Fruit fly (Drosophila melanogaster) whole organism, pupa: ENCODE data around the gene Jon99Fi.

Experiments used
- CG10348 ChIP-seq: fragments of 200-800 bp; sonication (Bioruptor generic); IDR thresholded peaks from 2 replicates; pipeline ENCODE4 v1.3.6; 2022; ENCODE audit warnings: missing biosample characterization, missing genetic modification characterization
- CG12605 ChIP-seq: fragments of 200-800 bp; sonication (Bioruptor generic); IDR thresholded peaks from 2 replicates; pipeline ENCODE4 v1.3.6; 2022; ENCODE audit warnings: missing biosample characterization, missing genetic modification characterization
- CG13204 ChIP-seq: fragments of 200-800 bp; sonication (Bioruptor generic); optimal IDR thresholded peaks from 2 replicates; lab custom pipeline; 2018; ENCODE audit warnings: missing biosample characterization, mild to moderate bottlenecking, missing genetic modification characterization, moderate library complexity
- CG14655 ChIP-seq: fragments of 200-800 bp; sonication (Bioruptor generic); optimal IDR thresholded peaks from 3 replicates; lab custom pipeline; 2017; ENCODE audit warnings: mild to moderate bottlenecking, missing biosample characterization, missing genetic modification reagents, missing genetic modification characterization
- CG15710 ChIP-seq: fragments of 200-800 bp; sonication (Bioruptor generic); optimal IDR thresholded peaks from 2 replicates; lab custom pipeline; 2018; ENCODE audit warnings: missing biosample characterization, mild to moderate bottlenecking, missing genetic modification characterization, moderate library complexity
- CG17806 ChIP-seq: fragments of 200-800 bp; sonication (Bioruptor generic); optimal IDR thresholded peaks from 2 replicates; lab custom pipeline; 2018; ENCODE audit warnings: missing biosample characterization, mild to moderate bottlenecking, missing genetic modification characterization, moderate library complexity
- CG32121 ChIP-seq: fragments of 200-800 bp; sonication (Bioruptor generic); IDR thresholded peaks from 2 replicates; pipeline ENCODE4 v1.3.6; 2022; ENCODE audit warnings: missing biosample characterization, missing genetic modification characterization
- CG34367 ChIP-seq: fragments of 200-800 bp; sonication (Bioruptor generic); optimal IDR thresholded peaks from 2 replicates; lab custom pipeline; 2018; ENCODE audit warnings: missing biosample characterization, mild to moderate bottlenecking, missing genetic modification characterization
- CG4496 ChIP-seq: fragments of 200-800 bp; sonication (Bioruptor generic); IDR thresholded peaks from 3 replicates; pipeline ENCODE4 v1.3.6; 2022; ENCODE audit warnings: missing biosample characterization, missing genetic modification characterization
- CG8159 ChIP-seq: fragments of 200-800 bp; sonication (Bioruptor generic); optimal IDR thresholded peaks from 3 replicates; lab custom pipeline; 2018; ENCODE audit warnings: missing biosample characterization, mild to moderate bottlenecking, missing genetic modification characterization, moderate library complexity
- CG8301 ChIP-seq: fragments of 200-800 bp; sonication (Bioruptor generic); optimal IDR thresholded peaks from 2 replicates; lab custom pipeline; 2018; ENCODE audit warnings: missing biosample characterization, mild to moderate bottlenecking, missing genetic modification characterization
- CG9948 ChIP-seq: fragments of 200-800 bp; sonication (Bioruptor generic); optimal IDR thresholded peaks from 2 replicates; lab custom pipeline; 2018; ENCODE audit warnings: missing biosample characterization, mild to moderate bottlenecking, missing genetic modification characterization, moderate library complexity
- D1 ChIP-seq: fragments of 200-800 bp; sonication (Bioruptor generic); optimal IDR thresholded peaks from 2 replicates; lab custom pipeline; 2018; ENCODE audit warnings: missing biosample characterization, mild to moderate bottlenecking, missing genetic modification characterization, moderate library complexity
- EcR ChIP-seq: fragments of 200-800 bp; sonication (Bioruptor generic); optimal IDR thresholded peaks from 3 replicates; lab custom pipeline; 2019; ENCODE audit warnings: missing biosample characterization, missing genetic modification characterization, mild to moderate bottlenecking, moderate library complexity, missing genetic modification reagents
- Ets98B ChIP-seq: fragments of 200-800 bp; sonication (Bioruptor generic); IDR thresholded peaks from 2 replicates; pipeline ENCODE4 v1.3.6; 2022; ENCODE audit warnings: missing biosample characterization, missing genetic modification characterization
- Pif1A ChIP-seq: fragments of 200-800 bp; sonication (Bioruptor generic); optimal IDR thresholded peaks from 3 replicates; lab custom pipeline; 2016; ENCODE audit warnings: missing biosample characterization, missing genetic modification characterization
- Pif1B ChIP-seq: fragments of 200-800 bp; sonication (Bioruptor generic); optimal IDR thresholded peaks from 3 replicates; lab custom pipeline; 2016; ENCODE audit warnings: missing biosample characterization, missing genetic modification characterization
- Snoo ChIP-seq: fragments of 200-800 bp; sonication (Bioruptor generic); optimal IDR thresholded peaks from 3 replicates; lab custom pipeline; 2017; ENCODE audit warnings: missing biosample characterization, mild to moderate bottlenecking, missing genetic modification characterization, inconsistent platforms
- fd96Ca ChIP-seq: fragments of 200-800 bp; sonication (Bioruptor generic); IDR thresholded peaks from 3 replicates; pipeline ENCODE4 v1.3.6; 2022; ENCODE audit warnings: missing biosample characterization, missing genetic modification characterization
- gl ChIP-seq: fragments of 200-800 bp; sonication (Bioruptor generic); optimal IDR thresholded peaks from 2 replicates; lab custom pipeline; 2018; ENCODE audit warnings: missing biosample characterization, mild to moderate bottlenecking, missing genetic modification characterization
- rn ChIP-seq: fragments of 200-800 bp; sonication (Bioruptor generic); IDR thresholded peaks from 2 replicates; pipeline ENCODE4 v1.3.6; 2022; ENCODE audit warnings: missing biosample characterization, missing genetic modification characterization

Gene Jon99Fi

DNA sequence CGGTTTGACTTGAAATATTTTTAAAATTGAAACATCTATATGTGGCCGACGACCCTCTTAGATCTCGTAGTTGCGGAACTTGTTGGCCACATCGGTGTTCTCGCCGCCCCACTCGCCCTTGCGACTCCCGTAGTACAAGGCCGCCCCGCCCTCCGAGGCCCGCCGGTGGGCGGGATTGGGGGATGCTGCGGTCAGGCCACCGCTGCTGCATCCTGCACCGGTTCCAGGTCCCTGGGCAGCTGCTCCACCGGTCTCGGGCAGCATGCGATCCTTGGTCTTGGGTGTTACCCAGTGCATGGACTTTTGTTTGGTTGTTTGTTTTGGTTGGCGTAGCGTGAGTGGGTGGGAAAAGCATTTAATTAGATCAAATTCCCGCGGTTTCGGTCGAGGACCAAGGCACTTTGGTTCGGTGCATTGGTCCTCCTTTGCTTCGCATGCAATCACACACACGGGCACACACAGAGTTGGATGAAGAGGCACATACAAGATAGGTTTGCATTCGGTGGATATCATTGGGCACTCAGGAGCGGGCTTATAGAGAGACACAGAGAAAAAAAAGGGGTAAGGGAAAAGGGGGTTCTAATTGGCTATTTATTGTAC, 29.6 kb downstream of the Jon99Fi start:
- TF ChIP-seq CG32121 (GFP tag; lab: Robert Waterston, UW) (no peak), CG34367 (tag; lab: Kevin White, UChicago) (no peak), Pif1B (GFP tag; lab: Kevin White, UChicago) (no peak), CG17806 (tag; lab: Kevin White, UChicago) (no peak), CG8301 (tag; lab: Kevin White, UChicago) (no peak), D1 (no peak), CG14655 (GFP tag; lab: Kevin White, UChicago) (no peak), Pif1A (GFP tag; lab: Kevin White, UChicago) (no peak), fd96Ca (no peak), CG4496 (GFP tag; lab: Robert Waterston, UW) (no peak), Snoo (tag; lab: Kevin White, UChicago) (no peak), CG9948 (tag; lab: Kevin White, UChicago) (no peak), CG10348 (GFP tag; lab: Robert Waterston, UW) (no peak), rn (no peak), CG15710 (tag; lab: Kevin White, UChicago) (no peak)

DNA sequence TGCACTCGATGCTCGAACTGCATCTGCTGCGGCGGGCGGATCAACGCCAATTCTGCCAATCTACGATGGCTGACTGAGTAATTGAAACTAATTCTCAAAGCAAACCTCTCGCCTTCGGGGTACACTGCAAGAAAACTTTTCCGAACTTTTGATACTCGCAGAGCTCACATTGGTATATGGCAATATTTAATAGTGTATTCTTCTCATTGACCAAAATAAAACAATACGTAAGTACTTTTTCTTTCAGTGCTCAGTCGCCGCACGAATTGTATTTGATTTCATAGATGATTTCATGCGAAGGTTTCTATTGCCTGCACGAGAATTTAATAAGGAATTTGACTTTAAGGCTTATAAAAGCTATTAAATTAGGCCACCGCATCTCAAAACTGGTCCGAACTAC, 36.9 kb downstream of the Jon99Fi start:
- no peak for TF ChIP-seq EcR (GFP tag; lab: Kevin White, UChicago)
- no peak for TF ChIP-seq CG32121 (GFP tag; lab: Robert Waterston, UW)
- peak; percentile 58 for TF ChIP-seq Ets98B (GFP tag; lab: Robert Waterston, UW)
- TF ChIP-seq rn: no peak
- no peak for TF ChIP-seq gl (tag; lab: Kevin White, UChicago)
- TF ChIP-seq CG14655 (GFP tag; lab: Kevin White, UChicago): peak; percentile 9
- no peak for TF ChIP-seq Pif1A (GFP tag; lab: Kevin White, UChicago)
- TF ChIP-seq CG13204 (GFP tag; lab: Kevin White, UChicago): no peak
- TF ChIP-seq CG10348 (GFP tag; lab: Robert Waterston, UW): no peak
- peak; percentile 62; the same call in 2 of the 3 replicates for TF ChIP-seq CG4496 (GFP tag; lab: Robert Waterston, UW)
- TF ChIP-seq CG8159: no peak
- no peak for TF ChIP-seq Snoo (tag; lab: Kevin White, UChicago)
- peak; percentile 42; the same call in 1 of the 3 replicates for TF ChIP-seq fd96Ca

DNA sequence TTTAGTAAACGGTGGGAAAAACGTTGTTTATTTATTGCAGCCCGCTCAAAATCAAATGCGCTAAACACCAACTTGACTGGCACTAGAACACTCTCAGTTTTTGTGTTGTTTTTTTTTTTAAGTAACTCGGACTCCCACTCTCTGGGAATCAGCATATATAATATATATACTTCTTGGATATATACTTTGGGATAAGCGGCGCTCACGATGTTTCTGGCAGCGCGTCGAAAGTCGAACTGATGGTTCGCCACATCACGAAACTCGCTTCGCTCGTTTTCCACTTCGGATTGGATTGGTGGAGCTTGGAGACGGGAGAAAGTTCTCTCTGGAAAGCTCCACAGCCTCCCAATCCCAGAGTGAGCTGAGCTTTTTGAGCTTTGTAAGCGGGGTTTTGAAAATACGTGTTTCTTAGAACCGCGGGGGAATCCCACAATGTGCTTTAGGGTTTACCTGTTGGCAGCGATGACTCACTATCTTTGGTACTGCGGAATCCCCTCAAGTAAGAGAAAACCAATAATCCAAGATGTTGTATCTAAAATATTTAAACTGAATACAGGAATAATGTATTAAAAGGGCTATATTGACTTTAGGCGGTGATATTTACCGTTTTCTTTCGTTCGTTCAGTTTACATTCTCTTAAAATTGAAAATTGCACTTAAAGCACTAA, 38.2 kb downstream of the Jon99Fi start, which contains the start of gene jdp:
TSS of gene jdp (minus strand) at position 239 of the 667 bp plus-strand sequence.
- no peak for TF ChIP-seq D1
- TF ChIP-seq CG4496 (GFP tag; lab: Robert Waterston, UW): peak; percentile 63; the same call in 2 of the 3 replicates
- peak; percentile 55; the same call in 1 of the 2 replicates for TF ChIP-seq Ets98B (GFP tag; lab: Robert Waterston, UW)
- TF ChIP-seq CG32121 (GFP tag; lab: Robert Waterston, UW): peak; percentile 63; the same call in 1 of the 2 replicates
- TF ChIP-seq fd96Ca: no peak; the same call in 2 of the 3 replicates
- peak; percentile 51; the same call in 1 of the 2 replicates for TF ChIP-seq CG12605 (GFP tag; lab: Robert Waterston, UW)
- TF ChIP-seq gl (tag; lab: Kevin White, UChicago): no peak
- peak; percentile 60 for TF ChIP-seq Pif1B (GFP tag; lab: Kevin White, UChicago)
- peak; percentile 5 for TF ChIP-seq CG8159
- TF ChIP-seq Pif1A (GFP tag; lab: Kevin White, UChicago): peak; percentile 32

DNA sequence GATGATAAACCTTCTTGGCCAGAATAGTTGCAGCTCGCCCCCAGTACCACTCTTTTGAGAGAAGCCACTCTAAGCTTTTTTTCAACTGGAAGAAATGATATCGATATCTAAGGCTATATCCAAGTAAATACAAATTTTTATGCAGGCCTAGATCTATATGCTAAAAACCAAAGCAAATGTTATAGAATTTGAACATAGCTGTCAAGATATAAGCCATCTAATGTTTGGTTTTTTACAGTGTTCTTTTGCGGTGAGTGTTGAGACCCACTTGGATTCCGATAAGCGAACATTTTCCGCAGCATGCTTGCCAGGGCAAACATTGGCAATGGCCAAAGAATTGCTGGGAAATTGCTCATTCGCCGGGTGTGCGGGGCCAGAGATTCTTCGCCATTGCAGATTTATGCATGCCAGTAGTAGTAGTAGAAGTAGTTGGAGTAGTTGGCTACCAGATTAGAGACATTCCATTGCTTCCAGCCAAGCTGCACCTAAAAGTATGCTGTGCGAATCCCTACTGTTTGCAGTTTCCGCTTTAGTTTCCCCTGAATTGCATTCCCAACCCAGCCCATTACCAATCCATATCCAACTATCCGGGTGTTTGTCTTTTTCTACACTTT, 40.0 kb downstream of the Jon99Fi start:
- no peak for TF ChIP-seq EcR (GFP tag; lab: Kevin White, UChicago)
- peak; percentile 0 for TF ChIP-seq CG14655 (GFP tag; lab: Kevin White, UChicago)

DNA sequence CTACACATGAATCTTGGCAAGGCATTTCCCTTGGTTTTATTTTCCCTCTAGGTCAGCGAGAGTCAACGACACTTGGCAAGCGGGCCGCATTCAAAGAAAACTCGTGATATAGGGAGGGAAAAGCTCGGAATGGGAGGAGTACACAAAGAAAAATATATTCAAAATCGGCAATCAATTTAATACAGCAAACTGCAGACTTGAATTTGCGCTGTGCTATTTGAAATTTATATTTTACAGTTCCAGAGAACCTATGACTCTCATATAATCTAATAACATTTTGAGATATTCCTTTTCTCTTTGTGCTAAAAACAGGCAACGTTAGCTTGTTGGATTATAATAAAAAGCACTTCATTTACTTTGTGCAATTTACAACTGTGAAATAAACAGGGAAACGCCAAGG, 40.8 kb downstream of the Jon99Fi start:
- TF ChIP-seq Pif1B (GFP tag; lab: Kevin White, UChicago): no peak
- TF ChIP-seq CG8301 (tag; lab: Kevin White, UChicago): peak; percentile 21
- peak; percentile 44 for TF ChIP-seq CG14655 (GFP tag; lab: Kevin White, UChicago)
- TF ChIP-seq Snoo (tag; lab: Kevin White, UChicago): no peak
- 0 out of 2 replicates have a peak, but pooled peaks have one; percentile 17 for TF ChIP-seq CG32121 (GFP tag; lab: Robert Waterston, UW)

DNA sequence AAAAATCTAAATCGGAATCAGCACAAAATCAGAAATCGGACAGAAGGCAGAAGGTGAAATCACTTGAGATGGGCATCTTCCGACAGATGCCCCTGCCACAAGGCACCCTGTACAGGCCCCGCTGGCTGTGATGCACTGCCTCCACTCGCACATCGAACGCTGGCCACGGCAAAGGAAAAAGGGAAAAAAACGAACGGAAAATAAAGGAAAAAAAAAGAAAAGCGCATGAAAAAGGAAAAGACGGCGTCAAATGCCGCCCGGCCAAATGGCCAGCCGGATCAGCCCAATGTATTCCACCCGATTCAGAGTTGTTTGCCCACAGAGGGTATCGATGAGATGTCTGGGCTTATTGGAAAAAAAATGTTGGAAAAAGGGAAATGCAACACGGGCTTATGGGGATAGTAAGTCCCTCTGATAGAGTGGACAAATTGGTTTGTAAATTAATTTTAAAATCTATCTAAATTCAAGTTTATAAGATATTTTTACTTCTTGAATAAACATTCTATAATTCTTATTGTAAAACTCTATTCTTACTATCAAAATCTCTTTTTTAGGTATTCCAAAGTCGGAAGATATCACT, 42.5 kb downstream of the Jon99Fi start:
- TF ChIP-seq CG17806 (tag; lab: Kevin White, UChicago) (no peak), D1 (no peak), CG12605 (GFP tag; lab: Robert Waterston, UW) (peak; percentile 56; the same call in 1 of the 2 replicates), EcR (GFP tag; lab: Kevin White, UChicago) (no peak), CG15710 (tag; lab: Kevin White, UChicago) (no peak), CG8301 (tag; lab: Kevin White, UChicago) (peak; percentile 53), CG14655 (GFP tag; lab: Kevin White, UChicago) (peak; percentile 59), CG9948 (tag; lab: Kevin White, UChicago) (no peak), CG32121 (GFP tag; lab: Robert Waterston, UW) (no peak; the same call in 1 of the 2 replicates), CG8159 (no peak), Snoo (tag; lab: Kevin White, UChicago) (no peak), Pif1A (GFP tag; lab: Kevin White, UChicago) (peak; percentile 3), CG4496 (GFP tag; lab: Robert Waterston, UW) (peak; percentile 64), CG10348 (GFP tag; lab: Robert Waterston, UW) (no peak), rn (no peak), CG13204 (GFP tag; lab: Kevin White, UChicago) (no peak), Pif1B (GFP tag; lab: Kevin White, UChicago) (no peak), fd96Ca (peak; percentile 73; the same call in 2 of the 3 replicates), gl (tag; lab: Kevin White, UChicago) (no peak), Ets98B (GFP tag; lab: Robert Waterston, UW) (peak; percentile 52; the same call in 1 of the 2 replicates)
